Worm (Caenorhabditis elegans): ENCODE measurements around the gene ZK370.6.

ZK370.6 gene

ce11 chrIII:8780473-8780872 lies 36.8 kb upstream of the ZK370.6 start:
- TF ChIP-seq somi-1 (GFP tag; optimal IDR thresholded peaks at IDR 0.05) (peak; percentile 60), T07F8.4 (tag; optimal IDR thresholded peaks at IDR 0.05) (no peak), lin-40 (tag; optimal IDR thresholded peaks at IDR 0.05) (peak; percentile 61), D2030.7 (GFP tag; IDR thresholded peaks at IDR 0.05) (no peak), F23B12.7 (tag; optimal IDR thresholded peaks at IDR 0.05; ENCODE audit: insufficient read depth) (no peak), snpc-3.4 (tag; optimal IDR thresholded peaks at IDR 0.05) (no peak), athp-1 (tag; optimal IDR thresholded peaks at IDR 0.05) (no peak), cebp-1 (GFP tag; IDR thresholded peaks at IDR 0.05) (no peak), cebp-1 (tag; optimal IDR thresholded peaks at IDR 0.05) (peak; percentile 27), madf-6 (GFP tag; IDR thresholded peaks at IDR 0.05) (no peak), chd-7 (tag; optimal IDR thresholded peaks at IDR 0.05) (peak; percentile 16), ztf-26 (tag; optimal IDR thresholded peaks at IDR 0.05) (peak; percentile 60), nhr-120 (GFP tag; IDR thresholded peaks at IDR 0.05) (no peak), zfh-2 (GFP tag; conservative IDR thresholded peaks at IDR 0.05) (no peak), Y79H2A.3 (GFP tag; conservative IDR thresholded peaks at IDR 0.05) (no peak)

ce11 chrIII:8779912-8780311 lies 36.3 kb upstream of the ZK370.6 start, which contains the start of gene K02D10.4:
K02D10.4 (minus strand) TSS chrIII:8780012.
- TF ChIP-seq hlh-12 (tag; optimal IDR thresholded peaks at IDR 0.05) (no peak), ceh-58 (GFP tag; IDR thresholded peaks at IDR 0.05) (no peak), T07F8.4 (tag; optimal IDR thresholded peaks at IDR 0.05) (no peak), ekl-4 (GFP tag; IDR thresholded peaks at IDR 0.05) (no peak), lsy-27 (tag; optimal IDR thresholded peaks at IDR 0.05; ENCODE audit: borderline replicate concordance, insufficient read depth) (no peak), snpc-1.3 (tag; optimal IDR thresholded peaks at IDR 0.05; ENCODE audit: insufficient read depth) (no peak), nfya-2 (GFP tag; IDR thresholded peaks at IDR 0.05) (no peak), mel-28 (tag; optimal IDR thresholded peaks at IDR 0.05; ENCODE audit: borderline replicate concordance) (no peak), ztf-26 (tag; optimal IDR thresholded peaks at IDR 0.05) (no peak), hsf-1 (GFP tag; IDR thresholded peaks at IDR 0.05) (no peak), B0035.1 (tag; optimal IDR thresholded peaks at IDR 0.05) (no peak), Y79H2A.3 (GFP tag; conservative IDR thresholded peaks at IDR 0.05) (no peak), F37B4.10 (GFP tag; IDR thresholded peaks at IDR 0.05) (no peak), snpc-4 (GFP tag; optimal IDR thresholded peaks at IDR 0.05) (no peak), snpc-4 (tag; optimal IDR thresholded peaks at IDR 0.05) (no peak)

- TF ChIP-seq bed-1 (GFP tag; IDR thresholded peaks at IDR 0.05): no peak
- TF ChIP-seq nfyb-1 (GFP tag; IDR thresholded peaks at IDR 0.05): 0 out of 2 replicates have a peak, but pooled peaks have one; percentile 9
- no peak for TF ChIP-seq ztf-22 (GFP tag; optimal IDR thresholded peaks at IDR 0.05)
These were observed 32.3 kb upstream of the ZK370.6 start, which contains the start of gene snap-29 for ce11 chrIII:8775953-8776352. snap-29 (plus strand) TSS chrIII:8776253.

DNA sequence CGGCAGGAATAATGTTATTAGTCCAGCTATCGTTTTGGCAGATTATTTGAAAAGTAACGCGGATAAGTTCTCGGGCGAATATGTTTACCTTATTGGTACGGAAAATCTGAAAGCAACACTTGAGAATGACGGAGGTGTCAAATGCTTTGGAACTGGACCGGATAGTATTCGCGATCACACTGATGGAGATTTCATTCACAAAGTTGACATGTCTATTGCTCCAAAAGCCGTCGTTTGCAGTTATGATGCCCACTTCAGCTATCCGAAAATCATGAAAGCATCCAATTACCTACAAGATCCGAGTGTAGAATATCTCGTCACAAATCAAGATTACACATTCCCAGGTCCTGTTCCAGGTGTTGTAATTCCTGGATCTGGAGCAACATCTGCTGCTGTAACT lies 29.7 kb upstream of the ZK370.6 start:
- TF ChIP-seq hsf-1 (GFP tag; IDR thresholded peaks at IDR 0.05) (0 out of 2 replicates have a peak, but pooled peaks have one; percentile 22), pha-4 (tag; optimal IDR thresholded peaks at IDR 0.05) (no peak)

DNA sequence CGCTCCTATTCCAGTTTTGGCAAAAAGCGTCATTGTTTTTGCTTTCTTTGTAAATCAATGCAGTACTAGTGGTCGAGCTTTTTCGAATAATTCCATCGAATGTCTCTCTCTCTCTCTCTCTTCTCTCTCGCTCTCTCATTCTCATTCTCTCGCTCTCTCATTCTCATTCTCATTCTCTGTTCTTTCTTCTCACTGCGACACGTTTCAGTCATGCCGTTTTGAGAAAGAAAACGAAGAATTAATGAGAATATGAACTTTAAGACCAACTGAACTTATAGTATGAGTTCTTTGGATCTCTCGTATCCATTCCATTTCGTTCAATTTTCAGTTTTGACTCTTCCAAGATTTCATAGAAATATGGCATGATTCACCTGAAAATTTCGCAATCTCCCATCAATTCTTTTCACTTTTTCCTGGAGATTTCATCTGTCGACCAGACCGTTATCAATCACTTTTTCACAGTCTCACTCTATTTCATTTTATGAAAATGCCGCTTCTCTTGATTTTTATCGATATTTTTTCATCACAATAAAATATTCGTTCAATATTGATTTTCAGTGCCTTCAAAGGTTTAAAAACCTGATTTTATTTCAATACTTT lies 28.9 kb upstream of the ZK370.6 start:
- TF ChIP-seq aptf-3 (GFP tag; IDR thresholded peaks at IDR 0.05): no peak
- no peak for TF ChIP-seq tbx-9 (tag; optimal IDR thresholded peaks at IDR 0.05; ENCODE audit: borderline replicate concordance)
- no peak for TF ChIP-seq madf-3 (GFP tag; IDR thresholded peaks at IDR 0.05)
- no peak for TF ChIP-seq C17E4.6 (GFP tag; IDR thresholded peaks at IDR 0.05)
- peak; percentile 89 for TF ChIP-seq cebp-1 (GFP tag; IDR thresholded peaks at IDR 0.05)
- peak; percentile 97 for TF ChIP-seq cebp-1 (tag; optimal IDR thresholded peaks at IDR 0.05)
- TF ChIP-seq nhr-120 (GFP tag; IDR thresholded peaks at IDR 0.05): no peak
- TF ChIP-seq lag-1 (GFP tag; IDR thresholded peaks at IDR 0.05): no peak
- peak; percentile 2 for TF ChIP-seq attf-5 (GFP tag; optimal IDR thresholded peaks at IDR 0.05)
- TF ChIP-seq let-607 (tag; optimal IDR thresholded peaks at IDR 0.05): no peak
- peak; percentile 57 for TF ChIP-seq nhr-80 (tag; optimal IDR thresholded peaks at IDR 0.05)
- TF ChIP-seq ceh-79 (tag; optimal IDR thresholded peaks at IDR 0.05): no peak
- no peak for TF ChIP-seq lsy-27 (tag; optimal IDR thresholded peaks at IDR 0.05; ENCODE audit: borderline replicate concordance, insufficient read depth)
- peak; percentile 36; the same call in 1 of the 2 replicates for TF ChIP-seq hmg-1.2 (GFP tag; IDR thresholded peaks at IDR 0.05)

Measured in whole organism, young adult.